Worm (Caenorhabditis elegans) whole organism, L1 larva: ENCODE data around the gene C47G2.3.

Experiments used
- dpl-1 ChIP-seq, 3 experiments: fragments of 150-350 bp in 2 of 3; sonication (generic microtip) in 1 of 3; optimal IDR thresholded peaks; 2 replicates each; lab custom pipeline; 2014 to 2017; ENCODE audit warnings: missing biosample characterization in 3 of 3, missing genetic modification characterization in 3 of 3, missing genetic modification reagents in 3 of 3
- elt-3 ChIP-seq, 6 experiments: fragments of 150-350 bp in 1 of 6; sonication (generic microtip); optimal IDR thresholded peaks; 2 replicates each; lab custom pipeline; 2017 to 2018; ENCODE audit warnings: missing biosample characterization in 6 of 6, missing genetic modification characterization in 6 of 6, inconsistent platforms in 1 of 6
- isw-1 ChIP-seq: fragments of 200-800 bp; sonication (Bioruptor generic); IDR thresholded peaks from 2 replicates; pipeline ENCODE4 v1.3.6; 2022; ENCODE audit warnings: missing genetic modification characterization, missing compliant biosample characterization
- lin-35 ChIP-seq, 2 experiments: fragments of 150-350 bp; optimal IDR thresholded peaks; 2 replicates each; lab custom pipeline; 2014; ENCODE audit warnings: missing biosample characterization in 2 of 2, missing genetic modification characterization in 2 of 2, missing genetic modification reagents in 2 of 2
- lsy-2 ChIP-seq, 2 experiments: fragments of 150-350 bp; optimal IDR thresholded peaks; 2 replicates each; lab custom pipeline; 2014; ENCODE audit warnings: missing biosample characterization in 2 of 2, missing genetic modification characterization in 2 of 2
- skn-1 ChIP-seq: fragments of 150-350 bp; optimal IDR thresholded peaks from 2 replicates; lab custom pipeline; 2014; ENCODE audit warnings: missing biosample characterization, missing genetic modification characterization
- sptf-1 ChIP-seq: fragments of 150-350 bp; optimal IDR thresholded peaks from 2 replicates; lab custom pipeline; 2014; ENCODE audit warnings: missing biosample characterization, missing genetic modification characterization
- unc-62 ChIP-seq: fragments of 150-350 bp; optimal IDR thresholded peaks from 2 replicates; lab custom pipeline; 2014; ENCODE audit warnings: missing biosample characterization, missing genetic modification reagents, missing genetic modification characterization
- unc-86 ChIP-seq: sonication (generic microtip); optimal IDR thresholded peaks from 2 replicates; lab custom pipeline; 2016; ENCODE audit warnings: missing genetic modification characterization, missing compliant biosample characterization
- zag-1 ChIP-seq: fragments of 150-350 bp; optimal IDR thresholded peaks from 2 replicates; lab custom pipeline; 2014; ENCODE audit warnings: missing biosample characterization, missing genetic modification characterization

DNA sequence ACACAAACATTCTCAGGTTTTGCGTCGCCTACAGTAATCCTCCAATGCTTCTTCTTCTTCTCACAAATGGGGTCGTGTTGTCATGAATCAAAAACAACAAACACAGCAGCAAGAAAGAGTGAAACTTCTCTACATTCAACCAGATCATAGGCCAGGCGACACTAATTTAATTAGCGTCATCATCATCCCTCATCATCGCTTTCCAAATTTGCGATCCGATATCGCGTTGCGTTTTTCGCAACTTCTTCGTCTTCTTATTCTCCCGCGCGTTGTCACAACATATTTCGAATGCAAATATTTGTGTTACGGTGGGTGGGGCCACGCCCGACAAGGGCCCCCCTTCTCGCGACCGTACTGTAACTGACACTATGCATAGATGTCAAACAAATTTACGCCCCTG, 3.5 kb downstream of the C47G2.3 start:
- TF ChIP-seq skn-1 (no peak), isw-1 (GFP tag; lab: Robert Waterston, UW) (no peak), elt-3 (tag; optimal IDR thresholded peaks at IDR 0.05; lab: Kevin White, UChicago) (no peak), zag-1 (tag; lab: Kevin White, UChicago) (no peak), sptf-1 (tag; lab: Kevin White, UChicago) (no peak), lsy-2 (tag; optimal IDR thresholded peaks at IDR 0.05; lab: Kevin White, UChicago) (no peak), dpl-1 (GFP tag; optimal IDR thresholded peaks at IDR 0.05; lab: Kevin White, UChicago) (no peak), unc-62 (GFP tag; lab: Kevin White, UChicago) (no peak), unc-86 (tag; lab: Kevin White, UChicago) (no peak), lin-35 (GFP tag; optimal IDR thresholded peaks at IDR 0.05; lab: Kevin White, UChicago) (no peak)
